Worm (Caenorhabditis elegans) whole organism, young adult: ENCODE data around the gene ZK822.9.

Experiments used
- T26A5.8 ChIP-seq: sonication (generic microtip); optimal IDR thresholded peaks from 2 replicates; lab custom pipeline; 2016; ENCODE audit warnings: missing genetic modification characterization, missing compliant biosample characterization
- ZK185.1 ChIP-seq: sonication (generic microtip); optimal IDR thresholded peaks from 2 replicates; lab custom pipeline; 2016; ENCODE audit warnings: mild to moderate bottlenecking, missing genetic modification characterization, missing compliant biosample characterization; ENCODE audit not compliant: poor library complexity, severe bottlenecking
- ceh-40 ChIP-seq: fragments of 200-800 bp; sonication (Bioruptor generic); IDR thresholded peaks from 2 replicates; pipeline ENCODE4 v1.3.6; 2022; ENCODE audit warnings: missing genetic modification characterization, missing compliant biosample characterization
- die-1 ChIP-seq: sonication (generic microtip); optimal IDR thresholded peaks from 2 replicates; lab custom pipeline; 2016; ENCODE audit warnings: missing genotype, mild to moderate bottlenecking, missing genetic modification characterization, missing compliant biosample characterization
- let-526 ChIP-seq: fragments of 200-800 bp; sonication (Bioruptor generic); IDR thresholded peaks from 2 replicates; pipeline ENCODE4 v1.3.6; 2022; ENCODE audit warnings: missing genetic modification reagents, missing genetic modification characterization, missing compliant biosample characterization
- pbrm-1 ChIP-seq: fragments of 200-800 bp; sonication (Bioruptor generic); IDR thresholded peaks from 2 replicates; pipeline ENCODE4 v1.3.6; 2022; ENCODE audit warnings: missing genetic modification reagents, missing genetic modification characterization, missing compliant biosample characterization
- somi-1 ChIP-seq: fragments of 200-800 bp; sonication (Bioruptor generic); optimal IDR thresholded peaks from 2 replicates; lab custom pipeline; 2018; ENCODE audit warnings: mild to moderate bottlenecking, missing genetic modification characterization, missing compliant biosample characterization
- unc-62 ChIP-seq: fragments of 150-350 bp; optimal IDR thresholded peaks from 2 replicates; lab custom pipeline; 2014; ENCODE audit warnings: missing biosample characterization, missing genetic modification reagents, missing genetic modification characterization
- xnd-1 ChIP-seq: sonication (generic microtip); optimal IDR thresholded peaks from 2 replicates; lab custom pipeline; 2016; ENCODE audit warnings: missing genotype, missing genetic modification reagents, missing genetic modification characterization, missing compliant biosample characterization

- TF ChIP-seq T26A5.8 (tag; lab: Kevin White, UChicago): no peak
- no peak for TF ChIP-seq let-526 (GFP tag; lab: Robert Waterston, UW)
- TF ChIP-seq pbrm-1 (GFP tag; lab: Robert Waterston, UW): no peak
- TF ChIP-seq unc-62 (GFP tag; lab: Kevin White, UChicago): no peak
- no peak for TF ChIP-seq somi-1
- no peak for TF ChIP-seq ZK185.1 (tag; lab: Kevin White, UChicago)
- no peak for TF ChIP-seq ceh-40 (GFP tag; lab: Robert Waterston, UW)
- TF ChIP-seq xnd-1 (tag; lab: Kevin White, UChicago): no peak
- TF ChIP-seq die-1 (tag; lab: Kevin White, UChicago): no peak
These were observed 26.6 kb downstream of the ZK822.9 start, which contains the start of gene ZK829.1 for ce11 chrIV:11942313-11942712.
